Fruit fly (Drosophila melanogaster): ENCODE measurements around the gene Nsf2.

DNA sequence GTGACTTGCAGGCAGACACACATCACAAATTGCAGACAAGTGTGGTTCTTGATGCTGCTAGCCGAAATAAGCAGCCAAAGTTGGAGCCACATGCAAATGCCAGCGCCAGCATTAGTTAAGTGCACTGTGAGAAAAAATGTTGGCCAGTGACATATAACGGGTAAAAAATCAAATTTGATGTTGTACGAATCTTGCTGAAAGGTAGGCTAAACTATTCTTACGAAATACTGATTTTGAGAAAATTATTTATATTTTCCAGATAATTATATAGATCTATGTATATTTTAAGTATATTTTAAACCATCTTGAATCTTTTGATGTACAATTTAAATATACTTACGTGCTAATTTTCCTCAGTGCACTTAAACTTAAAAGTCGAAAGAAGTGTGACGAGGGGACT lies 45.6 kb upstream of the Nsf2 start:
- no peak for TF ChIP-seq Clk (GFP tag; optimal IDR thresholded peaks at IDR 0.05)
- no peak for TF ChIP-seq CG1620 (GFP tag; optimal IDR thresholded peaks at IDR 0.05)
- TF ChIP-seq Hr96 (GFP tag; optimal IDR thresholded peaks at IDR 0.05), result no peak

Measured in whole organism, adult.